Worm (Caenorhabditis elegans): ENCODE measurements around the gene fbxa-141.

The fbxa-141 gene

DNA sequence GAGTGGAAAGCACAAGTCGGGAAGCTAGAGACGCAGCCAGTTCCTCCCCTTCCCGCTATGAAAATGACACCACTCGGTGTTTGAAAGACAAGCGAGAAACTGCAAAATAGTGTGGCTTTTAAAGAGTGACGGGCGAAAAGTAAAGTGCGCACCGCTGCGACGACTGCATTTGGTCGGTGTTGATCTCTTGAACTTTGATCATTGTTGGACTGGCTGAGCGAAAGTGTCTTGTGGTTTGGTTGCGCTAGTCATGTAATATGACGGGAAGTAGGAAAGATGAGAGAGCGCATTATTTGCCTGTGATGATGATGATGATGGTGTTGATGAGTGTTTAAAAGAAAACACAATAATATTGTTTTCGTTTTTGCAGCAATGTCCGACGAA, 47.6 kb upstream of the fbxa-141 start (continued):
- TF ChIP-seq hlh-13 (GFP tag; optimal IDR thresholded peaks at IDR 0.05) (no peak), ceh-34 (tag; optimal IDR thresholded peaks at IDR 0.05) (peak; percentile 99), unc-3 (GFP tag; conservative IDR thresholded peaks at IDR 0.05) (no peak), unc-3 (tag; optimal IDR thresholded peaks at IDR 0.05) (no peak), fkh-6 (tag; optimal IDR thresholded peaks at IDR 0.05) (no peak), ceh-30 (tag; optimal IDR thresholded peaks at IDR 0.05) (peak; percentile 61), ahr-1 (tag; optimal IDR thresholded peaks at IDR 0.05) (no peak), sdc-2 (tag; optimal IDR thresholded peaks at IDR 0.05) (peak; percentile 61), tbx-7 (tag; optimal IDR thresholded peaks at IDR 0.05) (no peak), Y22D7AL.16 (tag; optimal IDR thresholded peaks at IDR 0.05) (no peak), ztf-16 (tag; optimal IDR thresholded peaks at IDR 0.05) (peak; percentile 58), nhr-232 (tag; optimal IDR thresholded peaks at IDR 0.05) (no peak), T23F11.4 (GFP tag; optimal IDR thresholded peaks at IDR 0.05) (peak; percentile 42), fax-1 (tag; optimal IDR thresholded peaks at IDR 0.05) (no peak), ceh-19 (GFP tag; optimal IDR thresholded peaks at IDR 0.05) (peak; percentile 66), K09A11.1 (tag; optimal IDR thresholded peaks at IDR 0.05; ENCODE audit: insufficient read depth) (peak; percentile 53), npax-4 (tag; optimal IDR thresholded peaks at IDR 0.05) (no peak), dmd-4 (tag; optimal IDR thresholded peaks at IDR 0.05; ENCODE audit: borderline replicate concordance) (peak; percentile 53), ceh-24 (tag; optimal IDR thresholded peaks at IDR 0.05) (no peak), C38D4.7 (GFP tag; optimal IDR thresholded peaks at IDR 0.05) (no peak), dve-1 (tag; optimal IDR thresholded peaks at IDR 0.05) (peak; percentile 97), odd-2 (tag; optimal IDR thresholded peaks at IDR 0.05) (no peak), pros-1 (tag; optimal IDR thresholded peaks at IDR 0.05) (peak; percentile 75), ceh-9 (tag; optimal IDR thresholded peaks at IDR 0.05) (no peak), unc-86 (tag; optimal IDR thresholded peaks at IDR 0.05) (no peak)

DNA sequence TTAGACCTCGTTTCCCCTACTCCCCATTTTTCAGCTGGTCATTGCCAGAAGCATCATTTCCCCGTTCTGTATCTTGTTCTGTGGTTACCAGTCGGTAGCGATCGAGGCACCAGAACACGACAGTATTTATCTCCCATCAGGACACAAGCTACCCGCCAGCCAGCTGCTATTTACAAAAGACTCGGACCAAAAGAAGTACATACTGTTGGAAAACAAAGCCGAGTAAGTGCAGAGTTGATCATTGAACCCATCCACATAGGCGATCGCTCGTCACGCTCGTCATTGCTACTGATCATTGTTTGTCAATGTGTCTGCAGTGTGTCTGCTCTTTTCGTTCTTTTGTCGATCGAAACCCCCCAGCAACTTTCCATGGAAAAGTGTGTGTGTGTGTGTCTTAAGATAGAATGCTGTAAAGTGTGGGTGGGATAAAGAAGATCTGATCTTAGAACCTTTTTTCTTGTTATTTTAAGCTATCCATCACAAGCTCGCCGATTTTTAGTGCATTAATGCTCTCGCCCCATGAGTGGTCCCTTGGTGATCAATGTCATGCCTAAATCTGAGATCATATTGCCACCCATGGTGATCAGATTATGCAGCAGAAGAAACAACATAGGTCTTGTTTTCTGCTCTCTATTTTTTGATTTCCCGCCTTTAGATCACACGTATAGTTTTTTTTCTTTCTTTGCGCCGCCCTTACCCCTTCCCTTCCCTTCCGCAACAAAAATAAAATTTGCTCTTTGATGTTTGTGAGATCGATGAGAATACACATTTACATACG, 47.0 kb upstream of the fbxa-141 start:
- TF ChIP-seq unc-3 (GFP tag; conservative IDR thresholded peaks at IDR 0.05) (no peak), unc-3 (tag; optimal IDR thresholded peaks at IDR 0.05) (peak; percentile 49), unc-42 (tag; optimal IDR thresholded peaks at IDR 0.05) (peak; percentile 75), ceh-22 (tag; optimal IDR thresholded peaks at IDR 0.05) (no peak)

ce11 chrX:14559084-14559483, 46.4 kb upstream of the fbxa-141 start:
- TF ChIP-seq elt-2 (tag; optimal IDR thresholded peaks at IDR 0.05) = no peak
- peak; percentile 4 for TF ChIP-seq nfya-1 (tag; optimal IDR thresholded peaks at IDR 0.05)

ce11 chrX:14557936-14558554, 45.3 kb upstream of the fbxa-141 start, which contains the start of gene nhr-3:
nhr-3 (plus strand) TSS chrX:14558504.
- TF ChIP-seq lim-6 (tag; optimal IDR thresholded peaks at IDR 0.05) (no peak), sdc-2 (tag; optimal IDR thresholded peaks at IDR 0.05) (no peak), elt-2 (tag; optimal IDR thresholded peaks at IDR 0.05) (no peak), ceh-9 (tag; optimal IDR thresholded peaks at IDR 0.05) (no peak), ceh-6 (GFP tag; optimal IDR thresholded peaks at IDR 0.05) (no peak)

DNA sequence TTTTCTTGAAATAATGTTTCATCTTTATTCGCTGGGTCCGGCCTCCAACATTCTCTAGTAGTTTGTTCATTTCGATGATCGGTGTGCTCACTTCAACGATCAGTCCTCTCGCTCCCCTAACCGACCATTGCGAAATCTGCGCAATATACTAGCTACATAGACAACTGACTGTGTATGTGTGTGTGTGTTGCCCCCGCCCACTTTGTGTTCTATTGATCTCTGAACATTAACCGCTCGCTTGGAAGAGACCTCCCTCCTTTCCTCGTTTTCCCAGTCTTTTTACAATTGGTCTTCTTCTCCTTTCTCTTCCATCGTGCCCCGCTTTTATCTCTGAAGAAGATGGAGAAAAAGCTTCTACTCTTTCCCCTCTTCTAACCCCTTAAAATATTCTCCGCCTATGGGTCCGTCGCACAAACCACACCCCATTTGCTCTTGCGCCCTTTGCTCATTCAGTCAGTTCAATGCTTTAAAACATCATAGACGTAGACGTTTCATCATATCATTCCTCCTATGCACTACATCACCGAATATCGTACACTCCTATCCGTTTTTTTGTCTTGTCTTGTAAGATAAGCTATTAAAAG, 44.7 kb upstream of the fbxa-141 start:
- no peak for TF ChIP-seq fax-1 (tag; optimal IDR thresholded peaks at IDR 0.05)
- TF ChIP-seq hlh-13 (GFP tag; optimal IDR thresholded peaks at IDR 0.05) = no peak
- TF ChIP-seq ceh-22 (tag; optimal IDR thresholded peaks at IDR 0.05) = no peak
- TF ChIP-seq nfya-1 (tag; optimal IDR thresholded peaks at IDR 0.05) = peak; percentile 45
- TF ChIP-seq ztf-16 (tag; optimal IDR thresholded peaks at IDR 0.05) = no peak
- no peak for TF ChIP-seq dve-1 (tag; optimal IDR thresholded peaks at IDR 0.05)
- TF ChIP-seq sdc-2 (tag; optimal IDR thresholded peaks at IDR 0.05) = no peak
- TF ChIP-seq tbx-7 (tag; optimal IDR thresholded peaks at IDR 0.05) = no peak
- TF ChIP-seq unc-86 (tag; optimal IDR thresholded peaks at IDR 0.05) = no peak
- no peak for TF ChIP-seq ets-4 (tag; optimal IDR thresholded peaks at IDR 0.05)
- no peak for TF ChIP-seq Y22D7AL.16 (tag; optimal IDR thresholded peaks at IDR 0.05)
- no peak for TF ChIP-seq unc-3 (GFP tag; conservative IDR thresholded peaks at IDR 0.05)
- no peak for TF ChIP-seq unc-3 (tag; optimal IDR thresholded peaks at IDR 0.05)
- peak; percentile 48 for TF ChIP-seq ref-2 (tag; optimal IDR thresholded peaks at IDR 0.05)
- TF ChIP-seq unc-55 (GFP tag; optimal IDR thresholded peaks at IDR 0.05) = peak; percentile 66
- TF ChIP-seq pha-2 (tag; optimal IDR thresholded peaks at IDR 0.05) = no peak
- no peak for TF ChIP-seq ceh-2 (tag; optimal IDR thresholded peaks at IDR 0.05)
- TF ChIP-seq hlh-30 (tag; optimal IDR thresholded peaks at IDR 0.05; ENCODE audit: insufficient read depth) = no peak
- no peak for TF ChIP-seq pqm-1 (tag; optimal IDR thresholded peaks at IDR 0.05)
- peak; percentile 42 for TF ChIP-seq unc-42 (tag; optimal IDR thresholded peaks at IDR 0.05)
- peak; percentile 52 for TF ChIP-seq hlh-6 (tag; optimal IDR thresholded peaks at IDR 0.05)
- TF ChIP-seq T23F11.4 (GFP tag; optimal IDR thresholded peaks at IDR 0.05) = no peak
- TF ChIP-seq madf-2 (tag; optimal IDR thresholded peaks at IDR 0.05) = no peak
